Worm (Caenorhabditis elegans): Measurements from ENCODE around the gene twk-40.

twk-40 gene

DNA sequence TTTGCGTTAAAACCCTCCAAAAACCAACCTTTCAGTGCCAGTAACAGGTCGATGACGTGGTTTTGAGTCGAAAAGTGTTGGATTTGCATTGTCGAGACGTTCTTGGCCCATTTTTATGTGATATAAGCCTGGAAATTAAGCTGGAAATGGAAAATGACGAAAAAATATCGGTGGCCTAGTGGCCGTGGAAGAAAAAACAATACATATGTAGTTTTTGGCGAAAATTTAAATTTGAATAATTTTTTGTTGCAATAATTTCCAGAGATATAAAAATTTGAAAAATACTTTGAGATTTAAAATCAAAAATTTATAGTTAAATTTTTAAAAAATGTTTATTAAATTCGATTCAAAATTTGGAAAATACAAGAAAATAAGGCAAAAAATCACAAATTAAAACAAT lies 52.9 kb downstream of the twk-40 start, which contains the start of gene ciao-2B:
ciao-2B (minus strand) TSS at position 130 of the 400 bp plus-strand sequence.
- no peak for TF ChIP-seq nhr-10 (tag; optimal IDR thresholded peaks at IDR 0.05)
- no peak for TF ChIP-seq mdl-1 (tag; optimal IDR thresholded peaks at IDR 0.05)
- no peak for TF ChIP-seq sem-4 (tag; optimal IDR thresholded peaks at IDR 0.05)
- TF ChIP-seq nhr-25 (tag; optimal IDR thresholded peaks at IDR 0.05): peak; percentile 6
- no peak for TF ChIP-seq mbf-1 (tag; optimal IDR thresholded peaks at IDR 0.05)
- no peak for TF ChIP-seq Y55F3AM.14 (GFP tag; optimal IDR thresholded peaks at IDR 0.05)
- no peak for TF ChIP-seq nhr-12 (tag; optimal IDR thresholded peaks at IDR 0.05)
- peak in 1 of 2 experiments; percentile 64 for TF ChIP-seq lsy-2 (tag; optimal IDR thresholded peaks at IDR 0.05)
- TF ChIP-seq ztf-11 (tag; optimal IDR thresholded peaks at IDR 0.05): no peak
- TF ChIP-seq nhr-129 (tag; optimal IDR thresholded peaks at IDR 0.05): no peak
- no peak for TF ChIP-seq lin-39 (tag; optimal IDR thresholded peaks at IDR 0.05)
- TF ChIP-seq ceh-16 (tag; optimal IDR thresholded peaks at IDR 0.05): no peak
- no peak for TF ChIP-seq alr-1 (tag; optimal IDR thresholded peaks at IDR 0.05)
- no peak for TF ChIP-seq unc-39 (tag; optimal IDR thresholded peaks at IDR 0.05)
- no peak for TF ChIP-seq nhr-77 (tag; optimal IDR thresholded peaks at IDR 0.05)
- no peak for TF ChIP-seq sma-9 (GFP tag; optimal IDR thresholded peaks at IDR 0.05)
- TF ChIP-seq sma-9 (tag; optimal IDR thresholded peaks at IDR 0.05): no peak
- TF ChIP-seq C34F6.9 (tag; optimal IDR thresholded peaks at IDR 0.05): peak; percentile 54
- no peak for TF ChIP-seq skn-1 (tag; optimal IDR thresholded peaks at IDR 0.05)
- TF ChIP-seq crh-2 (tag; optimal IDR thresholded peaks at IDR 0.05): peak; percentile 15
- TF ChIP-seq nhr-237 (tag; optimal IDR thresholded peaks at IDR 0.05): no peak
- no peak for TF ChIP-seq aly-2 (tag; optimal IDR thresholded peaks at IDR 0.05)
- TF ChIP-seq elt-1 (tag; optimal IDR thresholded peaks at IDR 0.05): no peak
- no peak for TF ChIP-seq snpc-4 (tag; optimal IDR thresholded peaks at IDR 0.05)
- no peak for TF ChIP-seq mab-5 (tag; optimal IDR thresholded peaks at IDR 0.05)
- TF ChIP-seq lin-11 (tag; optimal IDR thresholded peaks at IDR 0.05): no peak
- TF ChIP-seq nhr-6 (tag; optimal IDR thresholded peaks at IDR 0.05): no peak
- TF ChIP-seq sma-3 (GFP tag; optimal IDR thresholded peaks at IDR 0.05): no peak
- no peak for TF ChIP-seq nhr-11 (tag; optimal IDR thresholded peaks at IDR 0.05)
- no peak for TF ChIP-seq nhr-21 (tag; optimal IDR thresholded peaks at IDR 0.05)
- no peak for TF ChIP-seq nhr-23 (tag; optimal IDR thresholded peaks at IDR 0.05)
- peak; percentile 37 for TF ChIP-seq lin-13 (GFP tag; optimal IDR thresholded peaks at IDR 0.05)
- no peak for TF ChIP-seq elt-3 (tag; optimal IDR thresholded peaks at IDR 0.05)
- no peak for TF ChIP-seq ztf-1 (GFP tag; conservative IDR thresholded peaks at IDR 0.05)
- no peak for TF ChIP-seq dmd-4 (tag; optimal IDR thresholded peaks at IDR 0.05)
- TF ChIP-seq peb-1 (tag; optimal IDR thresholded peaks at IDR 0.05): no peak
- no peak for TF ChIP-seq egl-27 (tag; optimal IDR thresholded peaks at IDR 0.05)
- no peak for TF ChIP-seq ztf-4 (tag; optimal IDR thresholded peaks at IDR 0.05)
- peak; percentile 63 for TF ChIP-seq unc-55 (GFP tag; optimal IDR thresholded peaks at IDR 0.05)
- no peak for TF ChIP-seq ZK546.5 (tag; optimal IDR thresholded peaks at IDR 0.05)
- no peak for TF ChIP-seq ama-1 (optimal IDR thresholded peaks at IDR 0.05)
- TF ChIP-seq F13H6.1 (tag; optimal IDR thresholded peaks at IDR 0.05): no peak
- no peak for TF ChIP-seq unc-62 (GFP tag; optimal IDR thresholded peaks at IDR 0.05)
- no peak for TF ChIP-seq ceh-82 (tag; optimal IDR thresholded peaks at IDR 0.05)
- no peak for TF ChIP-seq blmp-1 (tag; optimal IDR thresholded peaks at IDR 0.05; ENCODE audit: insufficient read depth)
- TF ChIP-seq zag-1 (tag; optimal IDR thresholded peaks at IDR 0.05): no peak
- TF ChIP-seq fos-1 (tag; optimal IDR thresholded peaks at IDR 0.05): no peak
- peak; percentile 90 for TF ChIP-seq gmeb-1 (tag; optimal IDR thresholded peaks at IDR 0.05)
- TF ChIP-seq R02D3.7 (tag; optimal IDR thresholded peaks at IDR 0.05): no peak
